Worm (Caenorhabditis elegans) whole organism, L4 larva: ENCODE measurements around the gene srh-27.

Source experiments
- ceh-28 ChIP-seq: fragments of 150-350 bp; optimal IDR thresholded peaks from 2 replicates; lab custom pipeline; 2014; ENCODE audit warnings: missing biosample characterization, missing genetic modification reagents, missing genetic modification characterization
- hlh-30 ChIP-seq: sonication (generic microtip); optimal IDR thresholded peaks from 2 replicates; lab custom pipeline; 2017; ENCODE audit warnings: antibody characterized with exemption, mild to moderate bottlenecking, missing genetic modification characterization, missing compliant biosample characterization; ENCODE audit not compliant: insufficient read depth
- lsy-2 ChIP-seq, 2 experiments: fragments of 150-350 bp in 1 of 2; sonication (generic microtip) in 1 of 2; optimal IDR thresholded peaks; 2 replicates each; lab custom pipeline; 2014 to 2017; ENCODE audit warnings: missing biosample characterization in 2 of 2, missing genetic modification characterization in 2 of 2
- madf-9 ChIP-seq: fragments of 200-800 bp; sonication (Bioruptor generic); conservative IDR thresholded peaks from 2 replicates; pipeline ENCODE4 v1.3.6; 2022; ENCODE audit warnings: missing genetic modification reagents, missing genetic modification characterization, missing compliant biosample characterization
- mdl-1 ChIP-seq, 2 experiments: fragments of 150-350 bp in 1 of 2; sonication (generic microtip) in 1 of 2; optimal IDR thresholded peaks; 2 replicates each; lab custom pipeline; 2014 to 2017; ENCODE audit warnings: missing biosample characterization in 2 of 2, missing genetic modification characterization in 2 of 2
- unc-62 ChIP-seq, 3 experiments: fragments of 150-350 bp in 1 of 3; sonication (generic microtip); optimal IDR thresholded peaks in 2 of 3; peaks in 1 of 3; 1 replicate in 1 of 3; 2 replicates in 2 of 3; lab custom pipeline; 2014 to 2017; ENCODE audit warnings: missing biosample characterization in 3 of 3, missing genetic modification characterization in 3 of 3, missing genetic modification reagents in 3 of 3, missing genotype in 1 of 3
- zfp-2 ChIP-seq: sonication (generic microtip); optimal IDR thresholded peaks from 2 replicates; lab custom pipeline; 2016; ENCODE audit warnings: mild to moderate bottlenecking, missing genetic modification characterization, missing compliant biosample characterization

DNA sequence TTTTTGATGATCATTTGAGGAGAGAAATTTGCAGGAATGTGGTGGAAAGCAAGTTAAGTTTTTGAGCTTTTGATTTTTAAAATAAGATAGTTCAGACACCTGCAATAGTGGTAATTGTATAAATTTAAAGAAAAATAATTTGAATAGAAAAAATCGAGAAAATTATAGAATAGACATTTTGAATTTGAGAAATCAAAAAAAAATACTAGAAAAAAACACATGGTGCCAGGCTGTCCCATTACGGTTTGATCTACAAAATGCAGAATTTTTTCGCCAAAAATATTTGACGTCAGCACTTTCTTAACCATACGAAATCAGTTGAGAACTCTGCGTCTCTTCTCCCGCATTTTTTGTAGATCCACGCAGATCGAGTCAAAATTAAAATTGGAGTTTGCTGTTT, 30.8 kb upstream of the srh-27 start, which contains the start of gene sre-27:
- TF ChIP-seq mdl-1 (tag; optimal IDR thresholded peaks at IDR 0.05; lab: Kevin White, UChicago) (no peak), hlh-30 (tag; lab: Kevin White, UChicago) (no peak), zfp-2 (tag; lab: Kevin White, UChicago) (no peak), ceh-28 (tag; lab: Kevin White, UChicago) (no peak), lsy-2 (tag; optimal IDR thresholded peaks at IDR 0.05; lab: Kevin White, UChicago) (no peak), madf-9 (no peak), unc-62 (GFP tag; optimal IDR thresholded peaks at IDR 0.05 in 1 of 2; lab: Kevin White, UChicago) (no peak), unc-62 (tag; optimal IDR thresholded peaks at IDR 0.05; lab: Kevin White, UChicago) (no peak)
